Worm (Caenorhabditis elegans): ENCODE data around the gene igdb-1.
A peak's percentile ranks its signal among the peaks of the same experiment; 100 is the strongest.

igdb-1 gene

ce11 chrIV:12441715-12442114 lies 37.1 kb upstream of the igdb-1 start, which contains the start of gene C25G4.17:
Gene C25G4.17 (plus strand): TSS chrIV:12442015.
- TF ChIP-seq nhr-2 (tag; optimal IDR thresholded peaks at IDR 0.05) (no peak), ceh-83 (GFP tag; optimal IDR thresholded peaks at IDR 0.05) (no peak)

ce11 chrIV:12443936-12444335 lies 34.9 kb upstream of the igdb-1 start, which contains the start of gene C25G4.2:
Gene C25G4.2 (minus strand): TSS chrIV:12444035.
- TF ChIP-seq M03D4.4 (tag; optimal IDR thresholded peaks at IDR 0.05) = no peak
- no peak for TF ChIP-seq sptf-1 (tag; optimal IDR thresholded peaks at IDR 0.05)
- no peak for TF ChIP-seq lsy-2 (tag; optimal IDR thresholded peaks at IDR 0.05)
- no peak for TF ChIP-seq mls-2 (tag; optimal IDR thresholded peaks at IDR 0.05)
- TF ChIP-seq nhr-2 (tag; optimal IDR thresholded peaks at IDR 0.05) = no peak

DNA sequence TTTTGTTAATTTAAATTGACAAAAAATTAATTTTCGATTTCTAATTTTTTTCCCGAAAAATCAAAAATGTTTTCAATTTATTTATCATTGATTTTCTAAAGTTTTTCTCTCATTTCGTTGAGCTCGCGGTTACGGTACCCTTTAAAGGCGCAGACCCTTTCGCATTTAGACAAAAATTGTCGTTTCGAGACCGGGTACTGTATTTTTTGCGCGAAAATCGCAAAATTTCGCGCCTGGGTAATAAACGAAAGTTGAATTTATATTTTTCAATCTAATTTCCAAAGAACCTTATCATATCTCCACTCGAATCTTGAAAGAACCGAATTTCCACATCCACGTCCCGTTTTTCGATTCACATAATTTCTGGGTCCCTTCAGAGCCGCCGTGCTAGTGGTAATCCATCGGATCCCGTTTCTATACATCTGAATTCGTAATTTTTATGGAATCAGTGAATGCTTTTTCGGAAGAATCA lies 33.3 kb upstream of the igdb-1 start, which contains the start of gene C25G4.3:
TSS of gene C25G4.3 (minus strand) at position 422 of the 472 bp plus-strand sequence.
- TF ChIP-seq zip-8 (tag; optimal IDR thresholded peaks at IDR 0.05) (no peak), sem-2 (GFP tag; optimal IDR thresholded peaks at IDR 0.05) (no peak), drap-1 (GFP tag; optimal IDR thresholded peaks at IDR 0.05) (no peak), lin-32 (GFP tag; optimal IDR thresholded peaks at IDR 0.05) (no peak), nhr-28 (tag; optimal IDR thresholded peaks at IDR 0.05) (no peak), ceh-43 (GFP tag; optimal IDR thresholded peaks at IDR 0.05) (no peak), tbx-8 (GFP tag; optimal IDR thresholded peaks at IDR 0.05) (no peak), bed-3 (GFP tag; optimal IDR thresholded peaks at IDR 0.05) (no peak), mls-2 (tag; optimal IDR thresholded peaks at IDR 0.05) (no peak), pha-4 (tag; optimal IDR thresholded peaks at IDR 0.05) (no peak), mab-5 (tag; optimal IDR thresholded peaks at IDR 0.05) (no peak), hlh-1 (tag; optimal IDR thresholded peaks at IDR 0.05) (no peak), ceh-83 (GFP tag; optimal IDR thresholded peaks at IDR 0.05) (no peak), M03D4.4 (tag; optimal IDR thresholded peaks at IDR 0.05) (no peak), nhr-12 (tag; optimal IDR thresholded peaks at IDR 0.05) (no peak), elt-3 (tag; optimal IDR thresholded peaks at IDR 0.05) (no peak), mep-1 (tag; optimal IDR thresholded peaks at IDR 0.05) (no peak), unc-39 (tag; optimal IDR thresholded peaks at IDR 0.05) (no peak), blmp-1 (tag; optimal IDR thresholded peaks at IDR 0.05) (no peak)

ce11 chrIV:12451225-12451831 lies 27.5 kb upstream of the igdb-1 start, which contains the start of gene dpy-26:
Gene dpy-26 (minus strand): TSS chrIV:12451335.
- TF ChIP-seq ceh-39 (tag; optimal IDR thresholded peaks at IDR 0.05) = peak; percentile 17
- TF ChIP-seq drap-1 (GFP tag; optimal IDR thresholded peaks at IDR 0.05) = no peak
- peak; percentile 6 for TF ChIP-seq pha-4 (tag; optimal IDR thresholded peaks at IDR 0.05)
- TF ChIP-seq lsy-2 (tag; optimal IDR thresholded peaks at IDR 0.05) = peak; percentile 25
- no peak for TF ChIP-seq lin-32 (GFP tag; optimal IDR thresholded peaks at IDR 0.05)
- peak; percentile 58 for TF ChIP-seq mep-1 (tag; optimal IDR thresholded peaks at IDR 0.05)
- no peak for TF ChIP-seq nhr-76 (tag; optimal IDR thresholded peaks at IDR 0.05)

DNA sequence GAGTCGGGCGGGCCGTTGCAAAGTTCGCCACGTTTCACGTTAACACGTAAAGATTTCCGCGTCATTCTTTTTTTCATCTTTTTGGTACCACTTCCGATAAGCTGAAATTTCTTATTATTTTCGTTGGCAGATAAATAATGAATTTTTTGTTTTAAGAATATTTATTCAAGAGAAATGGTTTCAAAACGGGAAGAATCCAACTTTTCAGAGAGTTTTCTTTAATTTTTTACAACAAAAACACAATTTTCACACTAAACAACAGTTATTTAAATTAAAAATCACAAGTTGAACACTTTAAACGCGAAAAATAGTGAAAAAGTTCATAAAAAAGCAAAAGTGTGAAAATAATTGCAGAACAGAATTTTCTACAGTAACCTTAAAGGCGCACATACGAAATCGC lies 24.7 kb upstream of the igdb-1 start, which contains the start of gene spe-44:
TSS of gene spe-44 (minus strand) at position 101 of the 400 bp plus-strand sequence.
- no peak for TF ChIP-seq lin-32 (GFP tag; optimal IDR thresholded peaks at IDR 0.05)
- no peak for TF ChIP-seq tbx-8 (GFP tag; optimal IDR thresholded peaks at IDR 0.05)
- no peak for TF ChIP-seq lsy-2 (tag; optimal IDR thresholded peaks at IDR 0.05)
- TF ChIP-seq mep-1 (tag; optimal IDR thresholded peaks at IDR 0.05) = no peak
- TF ChIP-seq mab-5 (tag; optimal IDR thresholded peaks at IDR 0.05) = no peak
- TF ChIP-seq hlh-1 (tag; optimal IDR thresholded peaks at IDR 0.05) = no peak

DNA sequence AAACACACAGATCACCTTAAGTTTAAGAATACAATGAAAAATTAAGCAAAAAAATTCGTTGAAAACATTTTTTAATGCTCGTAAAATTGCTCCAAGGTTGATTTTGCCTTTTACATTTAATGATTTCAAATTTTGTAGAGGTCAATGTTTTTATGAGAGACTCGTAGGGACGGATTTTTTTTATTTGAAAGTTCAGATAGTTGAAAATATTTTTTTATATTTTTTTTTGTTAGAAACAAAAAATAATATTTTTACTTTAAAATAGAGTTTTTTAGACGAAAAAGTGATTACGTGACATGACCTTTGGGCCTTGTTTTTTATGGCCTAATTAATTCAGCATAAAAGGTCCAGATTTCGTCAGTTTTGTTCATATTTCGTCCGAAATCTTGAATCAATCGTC lies 24.1 kb upstream of the igdb-1 start, which contains the start of gene smz-1:
TSS of gene smz-1 (plus strand) at position 301 of the 400 bp plus-strand sequence.
- TF ChIP-seq ces-1 (GFP tag; optimal IDR thresholded peaks at IDR 0.05) (no peak), elt-3 (tag; optimal IDR thresholded peaks at IDR 0.05) (no peak), nhr-2 (tag; optimal IDR thresholded peaks at IDR 0.05) (no peak), mls-2 (tag; optimal IDR thresholded peaks at IDR 0.05) (no peak), pha-4 (tag; optimal IDR thresholded peaks at IDR 0.05) (no peak), hlh-1 (tag; optimal IDR thresholded peaks at IDR 0.05) (no peak)

- TF ChIP-seq drap-1 (GFP tag; optimal IDR thresholded peaks at IDR 0.05) = no peak
- no peak for TF ChIP-seq sptf-1 (tag; optimal IDR thresholded peaks at IDR 0.05)
- no peak for TF ChIP-seq hlh-1 (tag; optimal IDR thresholded peaks at IDR 0.05)
- no peak for TF ChIP-seq M03D4.4 (tag; optimal IDR thresholded peaks at IDR 0.05)
Measured at ce11 chrIV:12456613-12457012, 22.2 kb upstream of the igdb-1 start, which contains the start of gene C25G4.7. Gene C25G4.7 (plus strand): TSS chrIV:12456913.
